Fruit fly (Drosophila melanogaster) whole organism, embryonic: Measurements from ENCODE around the gene PGRP-LF.
A peak's percentile ranks its signal among the peaks of the same experiment; 100 is the strongest.

ENCODE experiments used
- Aef1 ChIP-seq: fragments of 200-800 bp; sonication (Bioruptor generic); IDR thresholded peaks from 3 replicates; pipeline ENCODE4 v1.3.6; 2022; ENCODE audit warnings: missing biosample characterization, missing genetic modification characterization
- CG1024 ChIP-seq: fragments of 200-800 bp; sonication (Bioruptor generic); IDR thresholded peaks from 2 replicates; pipeline ENCODE4 v1.3.6; 2022; ENCODE audit warnings: missing biosample characterization, missing genetic modification characterization
- CG10462 ChIP-seq: fragments of 200-800 bp; sonication (Bioruptor generic); optimal IDR thresholded peaks from 2 replicates; lab custom pipeline; 2016; ENCODE audit warnings: missing biosample characterization, missing genetic modification characterization
- CG10543 ChIP-seq: fragments of 200-800 bp; sonication (Bioruptor generic); optimal IDR thresholded peaks from 3 replicates; lab custom pipeline; 2017; ENCODE audit warnings: missing biosample characterization, mild to moderate bottlenecking, missing genetic modification characterization, moderate library complexity
- CG10959 ChIP-seq: fragments of 200-800 bp; sonication (Bioruptor generic); IDR thresholded peaks from 2 replicates; pipeline ENCODE4 v1.3.6; 2022; ENCODE audit warnings: missing biosample characterization, missing genetic modification characterization
- CG11695 ChIP-seq: fragments of 200-800 bp; sonication (Bioruptor generic); IDR thresholded peaks from 3 replicates; pipeline ENCODE4 v1.3.6; 2022; ENCODE audit warnings: missing biosample characterization, missing genetic modification characterization
- CG14014 ChIP-seq: fragments of 200-800 bp; sonication (Bioruptor generic); IDR thresholded peaks from 2 replicates; pipeline ENCODE4 v1.3.6; 2022; ENCODE audit warnings: missing biosample characterization, missing genetic modification characterization
- CG1603 ChIP-seq: fragments of 200-800 bp; sonication (Bioruptor generic); optimal IDR thresholded peaks from 2 replicates; lab custom pipeline; 2019; ENCODE audit warnings: missing biosample characterization, mild to moderate bottlenecking, missing genetic modification characterization, moderate library complexity
- CG17186 ChIP-seq: fragments of 200-800 bp; sonication (Bioruptor generic); optimal IDR thresholded peaks from 3 replicates; lab custom pipeline; 2017; ENCODE audit warnings: missing biosample characterization, missing genetic modification reagents, missing genetic modification characterization
- CG17328 ChIP-seq: fragments of 200-800 bp; sonication (Bioruptor generic); IDR thresholded peaks from 2 replicates; pipeline ENCODE4 v1.3.6; 2022; ENCODE audit warnings: missing biosample characterization, missing genetic modification characterization
- CG17385 ChIP-seq: fragments of 200-800 bp; sonication (Bioruptor generic); optimal IDR thresholded peaks from 3 replicates; lab custom pipeline; 2018; ENCODE audit warnings: missing biosample characterization, mild to moderate bottlenecking, missing genetic modification characterization
- CG18764 ChIP-seq: fragments of 200-800 bp; sonication (Bioruptor generic); optimal IDR thresholded peaks from 3 replicates; lab custom pipeline; 2016; ENCODE audit warnings: missing biosample characterization, missing genetic modification characterization
- CG30020 ChIP-seq: fragments of 200-800 bp; optimal IDR thresholded peaks from 2 replicates; lab custom pipeline; 2019; ENCODE audit warnings: missing biosample characterization, mild to moderate bottlenecking, missing genetic modification characterization, moderate library complexity
- CG32767 ChIP-seq: fragments of 200-800 bp; sonication (Bioruptor generic); IDR thresholded peaks from 2 replicates; pipeline ENCODE4 v1.3.6; 2022; ENCODE audit warnings: missing biosample characterization, missing genetic modification characterization
- CG32772 ChIP-seq: fragments of 200-800 bp; sonication (Bioruptor generic); IDR thresholded peaks from 2 replicates; pipeline ENCODE4 v1.3.6; 2022; ENCODE audit warnings: missing biosample characterization, missing genetic modification characterization
- CG4617 ChIP-seq: fragments of 200-800 bp; sonication (Bioruptor generic); optimal IDR thresholded peaks from 3 replicates; lab custom pipeline; 2016; ENCODE audit warnings: missing biosample characterization, missing genetic modification characterization, borderline replicate concordance
- CG6791 ChIP-seq: fragments of 200-800 bp; sonication (Bioruptor generic); IDR thresholded peaks from 3 replicates; pipeline ENCODE4 v1.3.6; 2022; ENCODE audit warnings: missing biosample characterization, missing genetic modification characterization; ENCODE audit not compliant: partially characterized antibody
- CG7786 ChIP-seq: fragments of 200-800 bp; sonication (Bioruptor generic); optimal IDR thresholded peaks from 2 replicates; lab custom pipeline; 2016; ENCODE audit warnings: missing biosample characterization, missing genetic modification characterization
- CG7839 ChIP-seq: fragments of 200-800 bp; sonication (Bioruptor generic); optimal IDR thresholded peaks from 3 replicates; lab custom pipeline; 2018; ENCODE audit warnings: missing biosample characterization, mild to moderate bottlenecking, missing genetic modification characterization, moderate library complexity
- CG7928 ChIP-seq: fragments of 200-800 bp; sonication (Bioruptor generic); optimal IDR thresholded peaks from 2 replicates; lab custom pipeline; 2017; ENCODE audit warnings: missing biosample characterization, mild to moderate bottlenecking, missing genetic modification characterization
- CG9437 ChIP-seq: fragments of 200-800 bp; sonication (Bioruptor generic); optimal IDR thresholded peaks from 2 replicates; lab custom pipeline; 2018; ENCODE audit warnings: missing biosample characterization, mild to moderate bottlenecking, missing genetic modification characterization
- D19B ChIP-seq: fragments of 200-800 bp; sonication (Bioruptor generic); optimal IDR thresholded peaks from 2 replicates; lab custom pipeline; 2017; ENCODE audit warnings: missing biosample characterization, mild to moderate bottlenecking, missing genetic modification characterization
- Eip74EF ChIP-seq, 2 experiments: fragments of 200-800 bp in 1 of 2; fragments of >200 bp in 1 of 2; sonication (Bioruptor generic) in 1 of 2; optimal IDR thresholded peaks; 2 replicates each; lab custom pipeline; 2017 to 2019; ENCODE audit warnings: missing biosample characterization in 2 of 2, missing genetic modification characterization in 2 of 2, mild to moderate bottlenecking in 1 of 2, moderate library complexity in 1 of 2
- Hr39 ChIP-seq: fragments of >200 bp; optimal IDR thresholded peaks from 2 replicates; lab custom pipeline; 2017
- Lpt ChIP-seq: fragments of >200 bp; optimal IDR thresholded peaks from 2 replicates; lab custom pipeline; 2018; ENCODE audit warnings: missing biosample characterization, missing genetic modification characterization
- Oli ChIP-seq: fragments of 200-800 bp; sonication (Bioruptor generic); optimal IDR thresholded peaks from 2 replicates; lab custom pipeline; 2018; ENCODE audit warnings: missing biosample characterization, mild to moderate bottlenecking, missing genetic modification characterization, moderate library complexity
- Ssrp ChIP-seq: fragments of 200-800 bp; sonication (Bioruptor generic); optimal IDR thresholded peaks from 2 replicates; lab custom pipeline; 2018; ENCODE audit warnings: missing biosample characterization, mild to moderate bottlenecking, missing genetic modification characterization, moderate library complexity
- abd-A ChIP-seq: fragments of 200-800 bp; sonication (Bioruptor generic); optimal IDR thresholded peaks from 3 replicates; lab custom pipeline; 2019; ENCODE audit warnings: missing biosample characterization, mild to moderate bottlenecking, missing genetic modification characterization, moderate library complexity
- ac ChIP-seq: fragments of 200-800 bp; sonication (Bioruptor generic); optimal IDR thresholded peaks from 3 replicates; lab custom pipeline; 2017; ENCODE audit warnings: missing biosample characterization, mild to moderate bottlenecking, missing genetic modification characterization
- aop ChIP-seq: fragments of 200-800 bp; sonication (Bioruptor generic); IDR thresholded peaks from 2 replicates; pipeline ENCODE4 v1.3.6; 2022; ENCODE audit warnings: missing biosample characterization, missing genetic modification characterization
- ara ChIP-seq: fragments of 200-800 bp; sonication (Bioruptor generic); IDR thresholded peaks from 2 replicates; pipeline ENCODE4 v1.3.6; 2022; ENCODE audit warnings: missing biosample characterization, missing genetic modification characterization
- ems ChIP-seq: fragments of 200-800 bp; sonication (Bioruptor generic); optimal IDR thresholded peaks from 3 replicates; lab custom pipeline; 2016; ENCODE audit warnings: missing biosample characterization, missing genetic modification characterization
- eyg ChIP-seq: fragments of 200-800 bp; sonication (Bioruptor generic); optimal IDR thresholded peaks from 3 replicates; lab custom pipeline; 2016; ENCODE audit warnings: missing biosample characterization, missing genetic modification characterization
- fu2 ChIP-seq: fragments of 200-800 bp; sonication (Bioruptor generic); optimal IDR thresholded peaks from 2 replicates; lab custom pipeline; 2016; ENCODE audit warnings: missing biosample characterization, missing genetic modification characterization
- hbn ChIP-seq: fragments of 200-800 bp; sonication (Bioruptor generic); IDR thresholded peaks from 2 replicates; pipeline ENCODE4 v1.3.6; 2022; ENCODE audit warnings: missing biosample characterization, missing genetic modification characterization; ENCODE audit not compliant: partially characterized antibody
- hth ChIP-seq: fragments of >200 bp; optimal IDR thresholded peaks from 2 replicates; lab custom pipeline; 2017; ENCODE audit warnings: inconsistent platforms
- ind ChIP-seq: fragments of 200-800 bp; sonication (Bioruptor generic); optimal IDR thresholded peaks from 3 replicates; lab custom pipeline; 2016; ENCODE audit warnings: missing biosample characterization, missing genetic modification characterization
- luna ChIP-seq: fragments of 200-800 bp; sonication (Bioruptor generic); optimal IDR thresholded peaks from 2 replicates; lab custom pipeline; 2016; ENCODE audit warnings: missing biosample characterization, missing genetic modification characterization
- mld ChIP-seq: fragments of 200-800 bp; sonication (Bioruptor generic); IDR thresholded peaks from 3 replicates; pipeline ENCODE4 v1.3.6; 2022; ENCODE audit warnings: missing biosample characterization, missing genetic modification characterization; ENCODE audit not compliant: partially characterized antibody
- nom ChIP-seq: fragments of 200-800 bp; sonication (Bioruptor generic); optimal IDR thresholded peaks from 2 replicates; lab custom pipeline; 2017; ENCODE audit warnings: missing biosample characterization, missing genetic modification characterization, mild to moderate bottlenecking, moderate library complexity, missing genetic modification reagents
- onecut ChIP-seq: fragments of 200-800 bp; sonication (Bioruptor generic); IDR thresholded peaks from 2 replicates; pipeline ENCODE4 v1.3.6; 2022; ENCODE audit warnings: missing biosample characterization, missing genetic modification characterization
- pb ChIP-seq: fragments of 200-800 bp; sonication (Bioruptor generic); optimal IDR thresholded peaks from 3 replicates; lab custom pipeline; 2016; ENCODE audit warnings: missing biosample characterization, missing genetic modification characterization
- pho ChIP-seq: fragments of 200-800 bp; sonication (Bioruptor generic); optimal IDR thresholded peaks from 2 replicates; lab custom pipeline; 2016; ENCODE audit warnings: missing biosample characterization, missing genetic modification characterization
- pum ChIP-seq: fragments of 200-800 bp; sonication (Bioruptor generic); optimal IDR thresholded peaks from 2 replicates; lab custom pipeline; 2016; ENCODE audit warnings: missing biosample characterization, missing genetic modification characterization
- ranshi ChIP-seq: fragments of 200-800 bp; sonication (Bioruptor generic); IDR thresholded peaks from 2 replicates; pipeline ENCODE4 v1.3.6; 2022; ENCODE audit warnings: missing biosample characterization, missing genetic modification characterization
- ro ChIP-seq: fragments of 200-800 bp; sonication (Bioruptor generic); IDR thresholded peaks from 2 replicates; pipeline ENCODE4 v1.3.6; 2022; ENCODE audit warnings: missing biosample characterization, missing genetic modification characterization
- sens-2 ChIP-seq: fragments of 200-800 bp; sonication (Bioruptor generic); IDR thresholded peaks from 2 replicates; pipeline ENCODE4 v1.3.6; 2022; ENCODE audit warnings: missing biosample characterization, missing genetic modification characterization
- sisA ChIP-seq: fragments of 200-800 bp; sonication (Bioruptor generic); IDR thresholded peaks from 2 replicates; pipeline ENCODE4 v1.3.6; 2022; ENCODE audit warnings: missing biosample characterization, missing genetic modification characterization
- slbo ChIP-seq: fragments of 200-800 bp; sonication (Bioruptor generic); IDR thresholded peaks from 2 replicates; pipeline ENCODE4 v1.3.6; 2022; ENCODE audit warnings: missing biosample characterization, missing genetic modification characterization
- sna ChIP-seq: fragments of 200-800 bp; sonication (Bioruptor generic); IDR thresholded peaks from 2 replicates; pipeline ENCODE4 v1.3.6; 2022; ENCODE audit warnings: missing biosample characterization, missing genetic modification characterization; ENCODE audit not compliant: partially characterized antibody
- ttk ChIP-seq: fragments of 200-800 bp; sonication (Bioruptor generic); IDR thresholded peaks from 2 replicates; pipeline ENCODE4 v2.1.2; 2022; ENCODE audit warnings: missing biosample characterization, missing genetic modification characterization
- yki ChIP-seq: fragments of >200 bp; optimal IDR thresholded peaks from 3 replicates; lab custom pipeline; 2018
- zen2 ChIP-seq: fragments of 200-800 bp; sonication (Bioruptor generic); IDR thresholded peaks from 3 replicates; pipeline ENCODE4 v1.3.6; 2022; ENCODE audit warnings: missing biosample characterization, missing genetic modification characterization; ENCODE audit not compliant: partially characterized antibody

Gene PGRP-LF

DNA sequence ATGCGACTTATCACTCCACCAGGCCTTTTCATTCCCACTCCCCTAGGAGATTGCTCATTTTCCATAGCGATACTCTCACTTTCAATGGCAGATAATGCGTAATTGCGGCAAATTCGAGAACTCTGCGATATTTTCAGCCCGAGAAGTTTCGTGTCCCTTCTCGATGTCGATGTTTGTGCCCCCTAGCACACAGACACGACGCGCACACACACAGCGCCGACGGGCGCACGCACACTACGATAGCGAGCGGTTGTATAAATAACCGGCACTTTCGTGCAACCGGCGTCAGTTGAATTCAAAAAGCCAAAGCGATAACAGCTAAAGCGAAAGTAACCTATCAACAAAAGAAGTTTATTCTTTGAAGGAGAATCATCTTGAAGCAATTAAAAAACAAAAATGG, 32.2 kb downstream of the PGRP-LF start, which contains the start of gene Hsp23 (continued):
- TF ChIP-seq sisA (GFP tag; lab: Robert Waterston, UW) (no peak), sens-2 (no peak), CG7839 (tag; lab: Kevin White, UChicago) (no peak), D19B (GFP tag; lab: Kevin White, UChicago) (no peak), CG7928 (no peak), CG11695 (GFP tag; lab: Robert Waterston, UW) (no peak), pho (no peak), CG17186 (GFP tag; lab: Kevin White, UChicago) (no peak), CG17385 (GFP tag; lab: Kevin White, UChicago) (no peak), mld (GFP tag; lab: Robert Waterston, UW) (0 out of 3 replicates have a peak, but pooled peaks have one; percentile 15), abd-A (peak; percentile 51), CG10462 (GFP tag; lab: Kevin White, UChicago) (no peak), CG6791 (peak; percentile 57; the same call in 2 of the 3 replicates), sna (GFP tag; lab: Robert Waterston, UW) (peak; percentile 38; the same call in 1 of the 2 replicates), CG32767 (GFP tag; lab: Robert Waterston, UW) (no peak), onecut (GFP tag; lab: Robert Waterston, UW) (peak; percentile 29; the same call in 1 of the 2 replicates), hth (lab: Kevin White, UChicago) (no peak), CG18764 (GFP tag; lab: Kevin White, UChicago) (no peak), ranshi (GFP tag; lab: Robert Waterston, UW) (no peak), CG9437 (GFP tag; lab: Kevin White, UChicago) (no peak), CG14014 (no peak), CG1603 (tag; lab: Kevin White, UChicago) (peak; percentile 9), pb (GFP tag; lab: Kevin White, UChicago) (no peak), eyg (GFP tag; lab: Kevin White, UChicago) (no peak), ems (no peak), fu2 (no peak), ttk (GFP tag; lab: Robert Waterston, UW) (no peak), zen2 (GFP tag; lab: Robert Waterston, UW) (no peak), slbo (GFP tag; lab: Robert Waterston, UW) (no peak), aop (no peak), CG10959 (GFP tag; lab: Robert Waterston, UW) (no peak), CG32772 (GFP tag; lab: Robert Waterston, UW) (no peak), CG30020 (tag; lab: Kevin White, UChicago) (peak; percentile 21), Oli (tag; lab: Kevin White, UChicago) (no peak), Eip74EF (GFP tag; optimal IDR thresholded peaks at IDR 0.05; lab: Kevin White, UChicago) (no peak), CG4617 (GFP tag; lab: Kevin White, UChicago) (no peak), pum (GFP tag; lab: Kevin White, UChicago) (no peak), Hr39 (no peak), Lpt (GFP tag; lab: Kevin White, UChicago) (no peak), ara (no peak), luna (GFP tag; lab: Kevin White, UChicago) (no peak), Ssrp (tag; lab: Kevin White, UChicago) (no peak), hbn (GFP tag; lab: Robert Waterston, UW) (no peak), CG1024 (GFP tag; lab: Robert Waterston, UW) (no peak), ac (GFP tag; lab: Kevin White, UChicago) (no peak), CG7786 (GFP tag; lab: Kevin White, UChicago) (no peak), yki (no peak), ro (GFP tag; lab: Robert Waterston, UW) (no peak), CG17328 (GFP tag; lab: Robert Waterston, UW) (no peak), nom (GFP tag; lab: Kevin White, UChicago) (peak; percentile 42), CG10543 (GFP tag; lab: Kevin White, UChicago) (peak; percentile 17), Aef1 (GFP tag; lab: Robert Waterston, UW) (no peak), ind (GFP tag; lab: Kevin White, UChicago) (no peak)
